Worm (Caenorhabditis elegans) whole organism, dauer: ENCODE results near the gene M79.2.

Source experiments
- unc-62 ChIP-seq: sonication (generic microtip); optimal IDR thresholded peaks from 2 replicates; lab custom pipeline; 2017; ENCODE audit warnings: missing biosample characterization, missing genetic modification reagents, missing genetic modification characterization

Gene M79.2

ce11 chrX:10628454-10628853, at the start of gene M79.2:
Gene M79.2 (minus strand): TSS chrX:10628807.
- TF ChIP-seq unc-62 (GFP tag; lab: Kevin White, UChicago): no peak

- no peak for TF ChIP-seq unc-62 (GFP tag; lab: Kevin White, UChicago)
Observed at ce11 chrX:10678081-10678736, 49.6 kb upstream of the M79.2 start.

- TF ChIP-seq unc-62 (GFP tag; lab: Kevin White, UChicago): no peak
Observed at ce11 chrX:10677552-10677951, 48.9 kb upstream of the M79.2 start.

- no peak for TF ChIP-seq unc-62 (GFP tag; lab: Kevin White, UChicago)
Observed at ce11 chrX:10677009-10677408, 48.4 kb upstream of the M79.2 start, which contains the start of gene F13E6.1. Gene F13E6.1 (minus strand): TSS chrX:10677109.

ce11 chrX:10675952-10676351, 47.3 kb upstream of the M79.2 start:
- no peak for TF ChIP-seq unc-62 (GFP tag; lab: Kevin White, UChicago)

ce11 chrX:10675376-10675775, 46.8 kb upstream of the M79.2 start:
- no peak for TF ChIP-seq unc-62 (GFP tag; lab: Kevin White, UChicago)

- TF ChIP-seq unc-62 (GFP tag; lab: Kevin White, UChicago): no peak
Observed at ce11 chrX:10674199-10674598, 45.6 kb upstream of the M79.2 start, which contains the start of gene F13E6.2. Gene F13E6.2 (minus strand): TSS chrX:10674299.

- no peak for TF ChIP-seq unc-62 (GFP tag; lab: Kevin White, UChicago)
Observed at ce11 chrX:10670198-10670597, 41.6 kb upstream of the M79.2 start.

- TF ChIP-seq unc-62 (GFP tag; lab: Kevin White, UChicago): no peak
Observed at ce11 chrX:10667424-10668291, 39.1 kb upstream of the M79.2 start.

- no peak for TF ChIP-seq unc-62 (GFP tag; lab: Kevin White, UChicago)
Observed at ce11 chrX:10666871-10667270, 38.3 kb upstream of the M79.2 start.

ce11 chrX:10664759-10665158, 36.2 kb upstream of the M79.2 start:
- no peak for TF ChIP-seq unc-62 (GFP tag; lab: Kevin White, UChicago)

ce11 chrX:10659508-10659907, 30.9 kb upstream of the M79.2 start:
- no peak for TF ChIP-seq unc-62 (GFP tag; lab: Kevin White, UChicago)

ce11 chrX:10656604-10657003, 28.0 kb upstream of the M79.2 start:
- no peak for TF ChIP-seq unc-62 (GFP tag; lab: Kevin White, UChicago)

- no peak for TF ChIP-seq unc-62 (GFP tag; lab: Kevin White, UChicago)
Observed at ce11 chrX:10650103-10650502, 21.5 kb upstream of the M79.2 start.

- TF ChIP-seq unc-62 (GFP tag; lab: Kevin White, UChicago): no peak
Observed at ce11 chrX:10647590-10648105, 19.0 kb upstream of the M79.2 start.

- no peak for TF ChIP-seq unc-62 (GFP tag; lab: Kevin White, UChicago)
Observed at ce11 chrX:10645148-10645547, 16.5 kb upstream of the M79.2 start.
